Fruit fly (Drosophila melanogaster) S2 (cell line): ENCODE results near the gene CG1231.

ENCODE experiments used
- CG8478 ChIP-seq: fragments of >200 bp; optimal IDR thresholded peaks from 2 replicates; lab custom pipeline; 2018
- CTCF ChIP-seq, 2 experiments: fragments of >200 bp; optimal IDR thresholded peaks; 2 replicates each; lab custom pipeline; 2018

DNA sequence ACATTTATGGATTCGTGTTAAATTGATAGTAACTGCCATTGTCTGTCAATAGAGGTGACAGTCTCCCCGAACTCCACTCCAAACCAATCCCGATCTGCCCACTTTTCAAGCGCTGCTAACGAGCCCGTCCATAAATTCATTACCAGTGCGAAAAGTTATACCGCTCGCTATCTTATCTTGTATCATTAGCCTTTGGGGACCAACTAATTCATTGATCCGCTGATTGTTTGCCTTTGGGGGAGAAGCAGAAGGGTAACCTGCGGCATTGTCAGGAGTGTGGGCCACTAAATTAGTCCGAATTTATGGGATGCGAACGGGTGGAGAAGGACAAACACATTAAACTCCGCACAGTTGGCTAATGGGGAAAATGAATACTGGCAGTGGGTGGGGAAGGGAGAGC lies 19.1 kb upstream of the CG1231 start:
- TF ChIP-seq CTCF (optimal IDR thresholded peaks at IDR 0.05; lab: Kevin White, UChicago): no peak
- no peak for TF ChIP-seq CG8478 (lab: Kevin White, UChicago)
